Worm (Caenorhabditis elegans): ENCODE results near the gene cyn-7.
A peak's percentile ranks its signal among the peaks of the same experiment; 100 is the strongest.

The cyn-7 gene

DNA sequence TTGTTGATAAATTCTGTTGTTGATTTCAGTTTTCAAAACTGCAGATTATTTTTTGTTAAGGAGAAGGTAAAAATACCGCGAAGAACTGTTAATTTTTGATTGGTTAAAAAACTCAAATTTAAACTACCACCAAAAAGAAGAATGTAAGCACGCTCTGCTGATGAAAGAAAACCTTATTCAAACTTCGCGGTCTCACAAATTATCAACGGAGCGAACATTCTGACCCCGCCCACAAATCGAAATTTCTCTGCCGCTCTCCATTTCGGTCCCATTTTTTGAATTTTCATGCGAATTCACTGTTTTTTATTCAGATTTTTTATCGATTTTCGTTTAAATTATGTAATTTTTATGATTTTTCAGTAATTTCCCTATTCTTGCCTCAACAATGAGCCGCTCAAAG is 2.4 kb upstream of the cyn-7 start, which contains the start of gene cyn-3:
cyn-3 (plus strand) TSS at position 361 of the 400 bp plus-strand sequence.
- no peak for TF ChIP-seq mel-28 (tag; optimal IDR thresholded peaks at IDR 0.05; ENCODE audit: borderline replicate concordance)
- peak; percentile 4 for TF ChIP-seq F49E8.2 (tag; optimal IDR thresholded peaks at IDR 0.05; ENCODE audit: insufficient read depth)
- TF ChIP-seq madf-8 (GFP tag; conservative IDR thresholded peaks at IDR 0.05), result peak; percentile 54
- TF ChIP-seq ZK185.1 (tag; optimal IDR thresholded peaks at IDR 0.05; ENCODE audit: poor library complexity, severe bottlenecking), result peak; percentile 74
- TF ChIP-seq ceh-58 (GFP tag; IDR thresholded peaks at IDR 0.05), result no peak
- TF ChIP-seq unc-62 (GFP tag; optimal IDR thresholded peaks at IDR 0.05), result no peak
- TF ChIP-seq Y53F4B.3 (GFP tag; IDR thresholded peaks at IDR 0.05), result no peak
- TF ChIP-seq tbx-9 (tag; optimal IDR thresholded peaks at IDR 0.05; ENCODE audit: borderline replicate concordance), result no peak
- TF ChIP-seq F10E7.11 (tag; optimal IDR thresholded peaks at IDR 0.05), result no peak
- TF ChIP-seq rec-8 (tag; optimal IDR thresholded peaks at IDR 0.05), result no peak
- TF ChIP-seq F33H1.4 (GFP tag; IDR thresholded peaks at IDR 0.05), result peak; percentile 47
- TF ChIP-seq B0019.2 (GFP tag; conservative IDR thresholded peaks at IDR 0.05), result no peak
- TF ChIP-seq zim-3 (tag; optimal IDR thresholded peaks at IDR 0.05), result no peak
- TF ChIP-seq ztf-18 (tag; optimal IDR thresholded peaks at IDR 0.05), result peak; percentile 14
- peak; percentile 71 for TF ChIP-seq ceh-100 (GFP tag; IDR thresholded peaks at IDR 0.05)
- TF ChIP-seq dpl-1 (GFP tag; optimal IDR thresholded peaks at IDR 0.05), result peak; percentile 89
- TF ChIP-seq hmg-20 (GFP tag; IDR thresholded peaks at IDR 0.05), result no peak
- no peak for TF ChIP-seq madf-3 (GFP tag; IDR thresholded peaks at IDR 0.05)
- TF ChIP-seq attf-6 (GFP tag; IDR thresholded peaks at IDR 0.05), result peak; percentile 50; the same call in 1 of the 2 replicates
- TF ChIP-seq F52B5.7 (tag; optimal IDR thresholded peaks at IDR 0.05), result no peak
- no peak for TF ChIP-seq him-1 (tag; optimal IDR thresholded peaks at IDR 0.05)
- peak; percentile 44 for TF ChIP-seq pha-4 (tag; optimal IDR thresholded peaks at IDR 0.05)
- TF ChIP-seq akir-1 (GFP tag; optimal IDR thresholded peaks at IDR 0.05), result no peak
- no peak for TF ChIP-seq chd-7 (tag; optimal IDR thresholded peaks at IDR 0.05)
- TF ChIP-seq aptf-3 (GFP tag; IDR thresholded peaks at IDR 0.05), result no peak
- TF ChIP-seq attf-5 (GFP tag; optimal IDR thresholded peaks at IDR 0.05), result peak; percentile 83
- TF ChIP-seq Y53G8AR.9 (GFP tag; conservative IDR thresholded peaks at IDR 0.05), result peak; percentile 59; the same call in 1 of the 2 replicates
- TF ChIP-seq snpc-4 (GFP tag; optimal IDR thresholded peaks at IDR 0.05), result peak; percentile 30
- peak; percentile 11 to 68 (median 52) for TF ChIP-seq snpc-4 (tag; optimal IDR thresholded peaks at IDR 0.05)
- TF ChIP-seq B0261.1 (tag; optimal IDR thresholded peaks at IDR 0.05), result peak; percentile 13
- peak; percentile 76 for TF ChIP-seq lin-40 (tag; optimal IDR thresholded peaks at IDR 0.05)
- no peak for TF ChIP-seq lag-1 (GFP tag; IDR thresholded peaks at IDR 0.05)
- no peak for TF ChIP-seq die-1 (tag; optimal IDR thresholded peaks at IDR 0.05)
- peak; percentile 91 for TF ChIP-seq nfyb-1 (GFP tag; IDR thresholded peaks at IDR 0.05)
- no peak for TF ChIP-seq Y79H2A.3 (GFP tag; conservative IDR thresholded peaks at IDR 0.05)
- no peak for TF ChIP-seq cebp-1 (GFP tag; IDR thresholded peaks at IDR 0.05)
- TF ChIP-seq cebp-1 (tag; optimal IDR thresholded peaks at IDR 0.05), result peak; percentile 67
- TF ChIP-seq atf-7 (tag; optimal IDR thresholded peaks at IDR 0.05), result no peak
- TF ChIP-seq D2030.7 (GFP tag; IDR thresholded peaks at IDR 0.05), result peak; percentile 49; the same call in 1 of the 2 replicates
- TF ChIP-seq aptf-2 (GFP tag; conservative IDR thresholded peaks at IDR 0.05), result no peak
- TF ChIP-seq F37B4.10 (GFP tag; IDR thresholded peaks at IDR 0.05), result no peak
- peak; percentile 34 for TF ChIP-seq ceh-27 (GFP tag; optimal IDR thresholded peaks at IDR 0.05)
- TF ChIP-seq ztf-3 (GFP tag; optimal IDR thresholded peaks at IDR 0.05), result no peak
- TF ChIP-seq sptf-2 (GFP tag; optimal IDR thresholded peaks at IDR 0.05), result no peak
- TF ChIP-seq let-526 (GFP tag; IDR thresholded peaks at IDR 0.05), result no peak
- TF ChIP-seq egl-18 (GFP tag; IDR thresholded peaks at IDR 0.05), result no peak
- TF ChIP-seq hlh-12 (tag; optimal IDR thresholded peaks at IDR 0.05), result no peak
- TF ChIP-seq cebp-2 (GFP tag; IDR thresholded peaks at IDR 0.05), result no peak
- TF ChIP-seq ama-1 (optimal IDR thresholded peaks at IDR 0.05), result no peak
- no peak for TF ChIP-seq ama-1 (GFP tag; optimal IDR thresholded peaks at IDR 0.05)

Data from whole organism, young adult.